Fruit fly (Drosophila melanogaster) whole organism, pupa: ENCODE measurements around the gene Phb1.
A peak's percentile ranks its signal among the peaks of the same experiment; 100 is the strongest.

ENCODE experiments used
- CG10348 ChIP-seq: fragments of 200-800 bp; sonication (Bioruptor generic); IDR thresholded peaks from 2 replicates; pipeline ENCODE4 v1.3.6; 2022; ENCODE audit warnings: missing biosample characterization, missing genetic modification characterization
- CG12605 ChIP-seq: fragments of 200-800 bp; sonication (Bioruptor generic); IDR thresholded peaks from 2 replicates; pipeline ENCODE4 v1.3.6; 2022; ENCODE audit warnings: missing biosample characterization, missing genetic modification characterization
- CG13204 ChIP-seq: fragments of 200-800 bp; sonication (Bioruptor generic); optimal IDR thresholded peaks from 2 replicates; lab custom pipeline; 2018; ENCODE audit warnings: missing biosample characterization, mild to moderate bottlenecking, missing genetic modification characterization, moderate library complexity
- CG14655 ChIP-seq: fragments of 200-800 bp; sonication (Bioruptor generic); optimal IDR thresholded peaks from 3 replicates; lab custom pipeline; 2017; ENCODE audit warnings: mild to moderate bottlenecking, missing biosample characterization, missing genetic modification reagents, missing genetic modification characterization
- CG15710 ChIP-seq: fragments of 200-800 bp; sonication (Bioruptor generic); optimal IDR thresholded peaks from 2 replicates; lab custom pipeline; 2018; ENCODE audit warnings: missing biosample characterization, mild to moderate bottlenecking, missing genetic modification characterization, moderate library complexity
- CG17806 ChIP-seq: fragments of 200-800 bp; sonication (Bioruptor generic); optimal IDR thresholded peaks from 2 replicates; lab custom pipeline; 2018; ENCODE audit warnings: missing biosample characterization, mild to moderate bottlenecking, missing genetic modification characterization, moderate library complexity
- CG32121 ChIP-seq: fragments of 200-800 bp; sonication (Bioruptor generic); IDR thresholded peaks from 2 replicates; pipeline ENCODE4 v1.3.6; 2022; ENCODE audit warnings: missing biosample characterization, missing genetic modification characterization
- CG34367 ChIP-seq: fragments of 200-800 bp; sonication (Bioruptor generic); optimal IDR thresholded peaks from 2 replicates; lab custom pipeline; 2018; ENCODE audit warnings: missing biosample characterization, mild to moderate bottlenecking, missing genetic modification characterization
- CG4496 ChIP-seq: fragments of 200-800 bp; sonication (Bioruptor generic); IDR thresholded peaks from 3 replicates; pipeline ENCODE4 v1.3.6; 2022; ENCODE audit warnings: missing biosample characterization, missing genetic modification characterization
- CG8159 ChIP-seq: fragments of 200-800 bp; sonication (Bioruptor generic); optimal IDR thresholded peaks from 3 replicates; lab custom pipeline; 2018; ENCODE audit warnings: missing biosample characterization, mild to moderate bottlenecking, missing genetic modification characterization, moderate library complexity
- CG8301 ChIP-seq: fragments of 200-800 bp; sonication (Bioruptor generic); optimal IDR thresholded peaks from 2 replicates; lab custom pipeline; 2018; ENCODE audit warnings: missing biosample characterization, mild to moderate bottlenecking, missing genetic modification characterization
- CG9948 ChIP-seq: fragments of 200-800 bp; sonication (Bioruptor generic); optimal IDR thresholded peaks from 2 replicates; lab custom pipeline; 2018; ENCODE audit warnings: missing biosample characterization, mild to moderate bottlenecking, missing genetic modification characterization, moderate library complexity
- D1 ChIP-seq: fragments of 200-800 bp; sonication (Bioruptor generic); optimal IDR thresholded peaks from 2 replicates; lab custom pipeline; 2018; ENCODE audit warnings: missing biosample characterization, mild to moderate bottlenecking, missing genetic modification characterization, moderate library complexity
- EcR ChIP-seq: fragments of 200-800 bp; sonication (Bioruptor generic); optimal IDR thresholded peaks from 3 replicates; lab custom pipeline; 2019; ENCODE audit warnings: missing biosample characterization, missing genetic modification characterization, mild to moderate bottlenecking, moderate library complexity, missing genetic modification reagents
- Ets98B ChIP-seq: fragments of 200-800 bp; sonication (Bioruptor generic); IDR thresholded peaks from 2 replicates; pipeline ENCODE4 v1.3.6; 2022; ENCODE audit warnings: missing biosample characterization, missing genetic modification characterization
- Pif1A ChIP-seq: fragments of 200-800 bp; sonication (Bioruptor generic); optimal IDR thresholded peaks from 3 replicates; lab custom pipeline; 2016; ENCODE audit warnings: missing biosample characterization, missing genetic modification characterization
- Pif1B ChIP-seq: fragments of 200-800 bp; sonication (Bioruptor generic); optimal IDR thresholded peaks from 3 replicates; lab custom pipeline; 2016; ENCODE audit warnings: missing biosample characterization, missing genetic modification characterization
- Snoo ChIP-seq: fragments of 200-800 bp; sonication (Bioruptor generic); optimal IDR thresholded peaks from 3 replicates; lab custom pipeline; 2017; ENCODE audit warnings: missing biosample characterization, mild to moderate bottlenecking, missing genetic modification characterization, inconsistent platforms
- fd96Ca ChIP-seq: fragments of 200-800 bp; sonication (Bioruptor generic); IDR thresholded peaks from 3 replicates; pipeline ENCODE4 v1.3.6; 2022; ENCODE audit warnings: missing biosample characterization, missing genetic modification characterization
- gl ChIP-seq: fragments of 200-800 bp; sonication (Bioruptor generic); optimal IDR thresholded peaks from 2 replicates; lab custom pipeline; 2018; ENCODE audit warnings: missing biosample characterization, mild to moderate bottlenecking, missing genetic modification characterization
- rn ChIP-seq: fragments of 200-800 bp; sonication (Bioruptor generic); IDR thresholded peaks from 2 replicates; pipeline ENCODE4 v1.3.6; 2022; ENCODE audit warnings: missing biosample characterization, missing genetic modification characterization

Phb1 gene

DNA sequence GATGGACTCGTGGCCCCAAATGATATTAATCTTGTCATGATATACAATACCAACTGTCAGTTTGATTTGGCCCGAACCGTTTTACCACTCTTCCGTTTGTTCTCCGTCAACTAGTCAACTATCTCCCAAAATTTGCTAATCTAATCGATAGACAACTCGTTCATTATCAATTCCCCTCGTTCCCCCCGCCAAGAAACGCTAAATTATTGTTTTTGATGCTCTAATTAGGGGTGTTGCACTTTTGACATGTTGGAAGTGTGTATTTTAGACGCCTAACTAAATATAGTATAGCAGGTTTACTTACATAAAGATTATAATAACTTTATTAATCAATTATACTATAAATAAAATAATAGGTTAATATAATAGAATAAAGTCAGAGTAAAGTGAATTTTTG, 40.3 kb upstream of the Phb1 start:
- no peak for TF ChIP-seq fd96Ca
- TF ChIP-seq CG10348 (GFP tag; lab: Robert Waterston, UW), result no peak
- TF ChIP-seq CG34367, result no peak
- TF ChIP-seq Pif1A (GFP tag; lab: Kevin White, UChicago), result no peak
- no peak for TF ChIP-seq Pif1B (GFP tag; lab: Kevin White, UChicago)
- TF ChIP-seq CG15710 (tag; lab: Kevin White, UChicago), result no peak

DNA sequence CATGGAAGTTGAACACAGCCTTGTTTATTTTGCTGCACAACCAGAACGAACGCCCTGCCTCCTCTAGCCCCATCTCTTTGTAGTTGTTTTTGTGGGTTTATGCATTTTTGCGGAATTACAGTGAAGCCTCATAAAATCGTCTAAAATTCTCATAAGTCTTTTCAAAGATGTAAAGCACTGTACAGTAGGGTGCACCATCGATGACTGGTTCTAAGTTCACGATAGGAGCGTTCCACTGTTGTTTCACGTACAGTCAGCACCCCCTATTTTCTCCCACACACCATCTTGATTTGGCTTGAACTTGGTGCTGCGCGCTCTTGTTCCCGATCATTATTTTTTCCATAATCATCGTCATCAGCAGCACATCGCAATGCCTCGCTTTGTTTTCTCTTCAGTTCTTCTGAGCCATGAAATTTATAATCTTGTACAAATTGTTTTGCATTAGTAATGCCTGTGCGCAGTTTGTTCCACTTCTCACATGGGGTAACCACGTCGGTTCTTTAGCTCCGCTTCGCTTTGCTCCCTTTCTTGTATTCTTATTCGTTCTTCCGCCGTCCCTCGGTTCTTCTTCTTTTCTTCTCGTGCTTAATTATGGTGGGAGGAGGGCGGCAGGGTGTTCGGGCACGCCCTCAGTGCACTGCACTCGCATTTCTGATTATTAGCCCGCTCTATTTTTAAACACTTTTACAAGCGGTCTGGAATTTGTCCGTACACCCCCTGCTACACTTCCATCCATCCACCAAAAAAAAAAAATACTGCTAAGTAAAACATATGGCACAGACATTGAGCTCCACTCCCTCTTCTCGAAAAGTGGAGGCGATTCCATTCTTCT, 39.7 kb upstream of the Phb1 start:
- TF ChIP-seq CG8301 (tag; lab: Kevin White, UChicago) (peak; percentile 2), Pif1B (GFP tag; lab: Kevin White, UChicago) (no peak), CG10348 (GFP tag; lab: Robert Waterston, UW) (no peak), CG32121 (peak; percentile 23; the same call in 1 of the 2 replicates), D1 (tag; lab: Kevin White, UChicago) (no peak), fd96Ca (peak; percentile 28; the same call in 1 of the 3 replicates), CG4496 (GFP tag; lab: Robert Waterston, UW) (peak; percentile 53), CG9948 (tag; lab: Kevin White, UChicago) (peak; percentile 19), EcR (peak; percentile 82), rn (GFP tag; lab: Robert Waterston, UW) (no peak), CG17806 (tag; lab: Kevin White, UChicago) (no peak), Snoo (tag; lab: Kevin White, UChicago) (no peak), CG14655 (GFP tag; lab: Kevin White, UChicago) (peak; percentile 22), CG13204 (GFP tag; lab: Kevin White, UChicago) (peak; percentile 32), CG34367 (no peak), gl (no peak), Pif1A (GFP tag; lab: Kevin White, UChicago) (no peak), CG15710 (tag; lab: Kevin White, UChicago) (no peak), Ets98B (GFP tag; lab: Robert Waterston, UW) (peak; percentile 30), CG8159 (peak; percentile 28), CG12605 (GFP tag; lab: Robert Waterston, UW) (no peak)

DNA sequence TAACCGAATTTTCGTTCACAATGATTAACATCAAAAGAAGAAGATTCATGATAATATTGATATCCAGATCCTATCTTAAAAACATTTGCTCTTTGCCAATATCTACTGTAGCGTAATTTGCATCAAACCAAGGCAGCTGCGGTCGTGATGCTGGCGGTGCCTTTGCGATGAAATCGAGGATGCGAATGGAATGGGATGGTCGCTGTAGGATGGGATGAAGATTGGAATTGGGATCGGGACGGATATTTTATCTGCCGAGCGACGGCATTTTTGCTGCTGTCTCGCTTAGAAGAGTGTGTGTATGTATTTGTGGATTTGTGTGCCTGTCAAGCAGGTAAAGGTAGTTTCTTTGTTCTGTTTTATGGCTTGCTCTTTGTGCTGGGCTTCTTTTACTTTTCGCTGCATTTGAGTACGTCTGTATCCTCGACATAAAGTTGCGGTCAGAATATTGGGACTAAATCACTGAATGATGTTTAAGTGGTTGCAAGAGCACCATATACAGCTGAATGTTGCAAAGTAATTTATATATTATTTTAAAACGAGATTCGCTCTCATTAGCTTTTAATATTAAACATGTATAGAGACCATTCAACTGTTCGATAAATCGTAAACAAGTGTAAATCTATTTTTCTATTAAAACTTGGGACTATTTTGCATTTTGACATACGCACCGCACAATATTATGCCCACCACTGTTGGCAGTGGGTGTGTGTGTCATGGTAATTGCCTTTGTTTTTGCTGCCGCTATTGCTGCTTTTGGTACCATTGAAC, 38.8 kb upstream of the Phb1 start:
- TF ChIP-seq CG4496 (GFP tag; lab: Robert Waterston, UW) (peak; percentile 27; the same call in 1 of the 3 replicates), CG15710 (tag; lab: Kevin White, UChicago) (peak; percentile 49), CG12605 (GFP tag; lab: Robert Waterston, UW) (no peak), CG8159 (peak; percentile 35), fd96Ca (no peak), D1 (tag; lab: Kevin White, UChicago) (no peak), CG17806 (tag; lab: Kevin White, UChicago) (peak; percentile 45), gl (no peak), Snoo (tag; lab: Kevin White, UChicago) (peak; percentile 54), CG13204 (GFP tag; lab: Kevin White, UChicago) (no peak), CG10348 (GFP tag; lab: Robert Waterston, UW) (no peak), CG14655 (GFP tag; lab: Kevin White, UChicago) (peak; percentile 60), EcR (peak; percentile 6), Pif1B (GFP tag; lab: Kevin White, UChicago) (peak; percentile 68), CG8301 (tag; lab: Kevin White, UChicago) (peak; percentile 57), CG34367 (peak; percentile 57), Ets98B (GFP tag; lab: Robert Waterston, UW) (no peak), CG32121 (no peak), Pif1A (GFP tag; lab: Kevin White, UChicago) (peak; percentile 43), CG9948 (tag; lab: Kevin White, UChicago) (peak; percentile 52), rn (GFP tag; lab: Robert Waterston, UW) (peak; percentile 43; the same call in 1 of the 2 replicates)

DNA sequence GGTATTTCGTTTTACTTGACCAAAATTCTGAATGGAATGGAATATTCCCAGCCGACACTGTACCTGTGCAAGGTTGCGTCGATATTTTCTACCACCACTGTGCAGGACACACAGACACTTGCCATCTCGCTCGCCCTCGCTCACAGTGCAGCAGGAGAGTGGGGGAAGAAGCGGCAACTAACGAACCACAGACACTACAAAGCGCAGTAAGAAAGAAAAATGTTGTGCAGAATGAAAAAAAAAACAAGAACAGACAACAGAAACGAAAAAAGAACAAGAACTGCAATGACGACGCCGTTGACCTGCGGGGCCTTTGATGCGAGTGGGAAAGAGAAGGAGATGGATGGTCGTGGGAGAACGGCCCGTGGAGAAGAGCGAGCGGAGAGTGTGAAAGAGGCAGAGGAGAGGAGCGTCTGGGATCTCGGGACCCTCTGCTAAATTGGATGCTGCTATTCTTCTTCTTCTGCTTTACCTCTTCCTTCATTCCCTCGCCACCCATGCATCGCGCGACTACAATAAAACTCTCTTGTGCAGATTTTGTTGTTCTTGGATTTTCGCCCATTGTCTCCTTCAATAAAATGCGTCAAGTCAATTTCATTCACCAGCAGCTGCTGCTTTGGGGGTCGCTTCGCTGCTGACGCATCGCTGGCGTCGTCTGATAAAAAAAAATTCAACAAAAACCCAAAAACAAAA, 37.8 kb upstream of the Phb1 start:
- TF ChIP-seq fd96Ca, result peak; percentile 79
- peak; percentile 60 for TF ChIP-seq CG8301 (tag; lab: Kevin White, UChicago)
- peak; percentile 88 for TF ChIP-seq CG12605 (GFP tag; lab: Robert Waterston, UW)
- TF ChIP-seq CG32121, result peak; percentile 38; the same call in 1 of the 2 replicates
- peak; percentile 99 for TF ChIP-seq CG13204 (GFP tag; lab: Kevin White, UChicago)
- peak; percentile 92 for TF ChIP-seq CG34367
- peak; percentile 84 for TF ChIP-seq CG8159
- TF ChIP-seq CG14655 (GFP tag; lab: Kevin White, UChicago), result peak; percentile 70
- peak; percentile 94 for TF ChIP-seq CG15710 (tag; lab: Kevin White, UChicago)
- TF ChIP-seq EcR, result peak; percentile 99
- TF ChIP-seq Pif1A (GFP tag; lab: Kevin White, UChicago), result peak; percentile 83
- peak; percentile 97 for TF ChIP-seq gl
- TF ChIP-seq CG10348 (GFP tag; lab: Robert Waterston, UW), result no peak
- peak; percentile 51 for TF ChIP-seq Ets98B (GFP tag; lab: Robert Waterston, UW)
- peak; percentile 81; the same call in 2 of the 3 replicates for TF ChIP-seq CG4496 (GFP tag; lab: Robert Waterston, UW)
- peak; percentile 90 for TF ChIP-seq Snoo (tag; lab: Kevin White, UChicago)
- peak; percentile 65 for TF ChIP-seq D1 (tag; lab: Kevin White, UChicago)
- TF ChIP-seq CG9948 (tag; lab: Kevin White, UChicago), result peak; percentile 81
- TF ChIP-seq rn (GFP tag; lab: Robert Waterston, UW), result peak; percentile 64
- peak; percentile 84 for TF ChIP-seq Pif1B (GFP tag; lab: Kevin White, UChicago)
- peak; percentile 78 for TF ChIP-seq CG17806 (tag; lab: Kevin White, UChicago)
